Worm (Caenorhabditis elegans): Measurements from ENCODE around the gene cst-2.

- TF ChIP-seq ceh-30 (tag; optimal IDR thresholded peaks at IDR 0.05): no peak
- no peak for TF ChIP-seq elt-4 (tag; optimal IDR thresholded peaks at IDR 0.05)
- TF ChIP-seq pax-1 (tag; optimal IDR thresholded peaks at IDR 0.05): no peak
- TF ChIP-seq F13H6.1 (tag; optimal IDR thresholded peaks at IDR 0.05): no peak
- no peak for TF ChIP-seq ceh-9 (tag; optimal IDR thresholded peaks at IDR 0.05)
- no peak for TF ChIP-seq elt-2 (tag; optimal IDR thresholded peaks at IDR 0.05)
- no peak for TF ChIP-seq fkh-6 (tag; optimal IDR thresholded peaks at IDR 0.05)
- TF ChIP-seq rnt-1 (tag; optimal IDR thresholded peaks at IDR 0.05): no peak
These were observed 12.9 kb downstream of the cst-2 start for ce11 chrX:4322847-4323455.
